Fruit fly (Drosophila melanogaster) whole organism, wandering third instar larva: ENCODE data around the gene Phf5a.

Source experiments
- Abd-B ChIP-seq: fragments of >200 bp; optimal IDR thresholded peaks from 2 replicates; lab custom pipeline; 2017; ENCODE audit warnings: missing biosample characterization, missing genetic modification characterization
- CG32264 ChIP-seq: fragments of 200-800 bp; sonication (Bioruptor generic); optimal IDR thresholded peaks from 2 replicates; lab custom pipeline; 2016; ENCODE audit warnings: missing biosample characterization, missing genetic modification characterization
- CG9705 ChIP-seq: fragments of 200-800 bp; sonication (Bioruptor generic); optimal IDR thresholded peaks from 2 replicates; lab custom pipeline; 2018; ENCODE audit warnings: missing biosample characterization, mild to moderate bottlenecking, missing genetic modification characterization
- CrebA ChIP-seq: fragments of 200-800 bp; sonication (Bioruptor generic); optimal IDR thresholded peaks from 2 replicates; lab custom pipeline; 2016; ENCODE audit warnings: missing biosample characterization, mild to moderate bottlenecking, missing genetic modification characterization, borderline replicate concordance
- Dfd ChIP-seq: fragments of >200 bp; optimal IDR thresholded peaks from 2 replicates; lab custom pipeline; 2017; ENCODE audit warnings: missing biosample characterization, missing genetic modification characterization
- Dif ChIP-seq: fragments of 200-275, 200-300 bp; sonication (Bioruptor generic); optimal IDR thresholded peaks from 2 replicates; lab custom pipeline; 2018; ENCODE audit warnings: missing biosample characterization, missing genetic modification characterization; ENCODE audit not compliant: partially characterized antibody
- GATAd ChIP-seq: sonication (Bioruptor generic); optimal IDR thresholded peaks from 2 replicates; lab custom pipeline; 2016; ENCODE audit warnings: missing biosample characterization, missing genetic modification characterization
- HLH106 ChIP-seq: fragments of 200-800 bp; optimal IDR thresholded peaks from 3 replicates; lab custom pipeline; 2019; ENCODE audit warnings: missing biosample characterization, mild to moderate bottlenecking, missing genetic modification characterization, moderate library complexity
- Hnf4 ChIP-seq: fragments of 200-800 bp; sonication (Bioruptor generic); optimal IDR thresholded peaks from 2 replicates; lab custom pipeline; 2016; ENCODE audit warnings: missing biosample characterization, mild to moderate bottlenecking, missing genetic modification characterization
- Hr78 ChIP-seq: fragments of >200 bp; optimal IDR thresholded peaks from 2 replicates; lab custom pipeline; 2017; ENCODE audit warnings: missing biosample characterization, missing genetic modification characterization
- Hr83 ChIP-seq: fragments of 200-300 bp; sonication (Bioruptor generic); optimal IDR thresholded peaks from 2 replicates; lab custom pipeline; 2016; ENCODE audit warnings: missing biosample characterization, mild to moderate bottlenecking, missing genetic modification characterization, moderate library complexity; ENCODE audit not compliant: poor library complexity, severe bottlenecking
- Jra ChIP-seq: sonication (Bioruptor generic); optimal IDR thresholded peaks from 2 replicates; lab custom pipeline; 2016; ENCODE audit warnings: missing biosample characterization, missing genetic modification characterization
- Mio ChIP-seq: sonication (Bioruptor generic); optimal IDR thresholded peaks from 2 replicates; lab custom pipeline; 2016; ENCODE audit warnings: missing biosample characterization, missing genetic modification characterization
- Myc ChIP-seq: fragments of >200 bp; optimal IDR thresholded peaks from 2 replicates; lab custom pipeline; 2017
- N ChIP-seq: fragments of >200 bp; optimal IDR thresholded peaks from 2 replicates; lab custom pipeline; 2018; ENCODE audit warnings: missing biosample characterization, missing external identifiers, missing genetic modification characterization
- OdsH ChIP-seq: fragments of 200-800 bp; sonication (Bioruptor generic); optimal IDR thresholded peaks from 2 replicates; lab custom pipeline; 2016; ENCODE audit warnings: missing biosample characterization, mild to moderate bottlenecking, missing genetic modification characterization
- Rel ChIP-seq, 2 experiments: fragments of 200-800 bp; sonication (Bioruptor generic) in 1 of 2; optimal IDR thresholded peaks; 2 replicates in 1 of 2; 3 replicates in 1 of 2; lab custom pipeline; 2016 to 2019; ENCODE audit warnings: mild to moderate bottlenecking in 2 of 2, missing biosample characterization in 2 of 2, missing genetic modification characterization in 2 of 2, moderate library complexity in 1 of 2
- Sp1 ChIP-seq: fragments of 200-800 bp; sonication (Bioruptor generic); optimal IDR thresholded peaks from 3 replicates; lab custom pipeline; 2019; ENCODE audit warnings: missing biosample characterization, mild to moderate bottlenecking, missing genetic modification characterization, moderate library complexity
- Vsx2 ChIP-seq: fragments of 200-300, 225-300 bp; sonication (Bioruptor generic); optimal IDR thresholded peaks from 2 replicates; lab custom pipeline; 2018; ENCODE audit warnings: missing biosample characterization, missing genetic modification characterization; ENCODE audit not compliant: partially characterized antibody
- br ChIP-seq: fragments of 200-800 bp; sonication (Bioruptor generic); optimal IDR thresholded peaks from 2 replicates; lab custom pipeline; 2016; ENCODE audit warnings: missing biosample characterization, missing genetic modification characterization
- brk ChIP-seq: fragments of 200-800 bp; sonication (Bioruptor generic); optimal IDR thresholded peaks from 2 replicates; lab custom pipeline; 2016; ENCODE audit warnings: missing biosample characterization, mild to moderate bottlenecking, missing genetic modification characterization
- dl ChIP-seq, 2 experiments: fragments of 175-275, 200-275 bp in 1 of 2; fragments of 200-275 bp in 1 of 2; sonication (Bioruptor generic); optimal IDR thresholded peaks; lab custom pipeline; 2018; ENCODE audit warnings: mild to moderate bottlenecking in 2 of 2, missing biosample characterization in 2 of 2, missing genetic modification characterization in 2 of 2, moderate library complexity in 2 of 2; ENCODE audit not compliant: partially characterized antibody in 2 of 2, insufficient read depth in 1 of 2
- dmrt93B ChIP-seq: fragments of 200-800 bp; sonication (Bioruptor generic); optimal IDR thresholded peaks from 2 replicates; lab custom pipeline; 2018; ENCODE audit warnings: missing biosample characterization, mild to moderate bottlenecking, missing genetic modification characterization
- dsf ChIP-seq: sonication (Bioruptor generic); optimal IDR thresholded peaks from 2 replicates; lab custom pipeline; 2016; ENCODE audit warnings: missing biosample characterization, missing genetic modification characterization, borderline replicate concordance
- ey ChIP-seq: fragments of 200-800 bp; sonication (Bioruptor generic); optimal IDR thresholded peaks from 2 replicates; lab custom pipeline; 2016; ENCODE audit warnings: missing biosample characterization, missing genetic modification characterization
- foxo ChIP-seq, 2 experiments: fragments of 200-800 bp; sonication (Bioruptor generic); optimal IDR thresholded peaks; 2 replicates in 1 of 2; 3 replicates in 1 of 2; lab custom pipeline; 2016 to 2017; ENCODE audit warnings: missing biosample characterization in 2 of 2, missing genetic modification characterization in 2 of 2
- fru ChIP-seq: fragments of 200-800 bp; sonication (Bioruptor generic); optimal IDR thresholded peaks from 3 replicates; lab custom pipeline; 2016; ENCODE audit warnings: missing biosample characterization, mild to moderate bottlenecking, missing genetic modification characterization
- h ChIP-seq: fragments of 200-800 bp; sonication (Bioruptor generic); optimal IDR thresholded peaks from 3 replicates; lab custom pipeline; 2016; ENCODE audit warnings: missing biosample characterization, mild to moderate bottlenecking, missing genetic modification characterization
- jim ChIP-seq: fragments of 175-275, 200-325 bp; sonication (Bioruptor generic); optimal IDR thresholded peaks from 2 replicates; lab custom pipeline; 2016; ENCODE audit warnings: missing biosample characterization, mild to moderate bottlenecking, missing genetic modification characterization
- lola ChIP-seq: fragments of >200 bp; optimal IDR thresholded peaks from 2 replicates; lab custom pipeline; 2017; ENCODE audit warnings: missing biosample characterization, missing genetic modification characterization
- pan ChIP-seq: fragments of >200 bp; optimal IDR thresholded peaks from 2 replicates; lab custom pipeline; 2017
- rgr ChIP-seq: fragments of 200-800 bp; sonication (Bioruptor generic); optimal IDR thresholded peaks from 3 replicates; lab custom pipeline; 2016; ENCODE audit warnings: missing biosample characterization, mild to moderate bottlenecking, missing genetic modification characterization
- sage ChIP-seq: fragments of 200-800 bp; sonication (Bioruptor generic); optimal IDR thresholded peaks from 2 replicates; lab custom pipeline; 2016; ENCODE audit warnings: missing biosample characterization, mild to moderate bottlenecking, missing genetic modification characterization
- sv ChIP-seq: fragments of 200-800 bp; sonication (Bioruptor generic); optimal IDR thresholded peaks from 3 replicates; lab custom pipeline; 2016; ENCODE audit warnings: missing biosample characterization, missing genetic modification characterization
- tai ChIP-seq: sonication (Bioruptor generic); optimal IDR thresholded peaks from 2 replicates; lab custom pipeline; 2016; ENCODE audit warnings: missing biosample characterization, missing genetic modification characterization
- usp ChIP-seq: fragments of >200 bp; optimal IDR thresholded peaks from 2 replicates; lab custom pipeline; 2017; ENCODE audit warnings: missing biosample characterization, missing genetic modification characterization
- woc ChIP-seq: sonication (Bioruptor generic); optimal IDR thresholded peaks from 2 replicates; lab custom pipeline; 2016; ENCODE audit warnings: missing biosample characterization, mild to moderate bottlenecking, missing genetic modification characterization

The Phf5a gene

dm6 chr2L:6500648-6501325 lies 10.1 kb upstream of the Phf5a start:
- TF ChIP-seq Rel (GFP tag; optimal IDR thresholded peaks at IDR 0.05; lab: Kevin White, UChicago): no peak
- TF ChIP-seq Rel (tag; optimal IDR thresholded peaks at IDR 0.05; lab: Kevin White, UChicago): peak; percentile 94
- TF ChIP-seq fru (GFP tag; lab: Kevin White, UChicago): no peak

dm6 chr2L:6498448-6498847 lies 7.8 kb upstream of the Phf5a start, which contains the start of gene CG31637:
Gene CG31637, plus strand, starts transcription at chr2L:6498647.
- no peak for TF ChIP-seq Rel (GFP tag; optimal IDR thresholded peaks at IDR 0.05; lab: Kevin White, UChicago)
- peak; percentile 58 for TF ChIP-seq Rel (tag; optimal IDR thresholded peaks at IDR 0.05; lab: Kevin White, UChicago)
- TF ChIP-seq Myc: peak; percentile 14
- TF ChIP-seq pan (lab: Kevin White, UChicago): no peak
- TF ChIP-seq, all 38 proteins: peak for 2

- TF ChIP-seq Hr83 (GFP tag; lab: Kevin White, UChicago) (no peak), tai (no peak), CG9705 (GFP tag; lab: Kevin White, UChicago) (no peak), rgr (no peak), Sp1 (no peak)
These were observed 6.1 kb upstream of the Phf5a start, which contains the start of gene CG9550 for dm6 chr2L:6496753-6497152. Gene CG9550, plus strand, starts transcription at chr2L:6497053.

dm6 chr2L:6494405-6494816 lies 3.8 kb upstream of the Phf5a start, which contains the start of gene CG9547:
Gene CG9547, minus strand, starts transcription at chr2L:6494532.
- TF ChIP-seq Sp1 (peak; percentile 41), h (GFP tag; lab: Kevin White, UChicago) (peak; percentile 3), Rel (GFP tag; optimal IDR thresholded peaks at IDR 0.05; lab: Kevin White, UChicago) (no peak), Rel (tag; optimal IDR thresholded peaks at IDR 0.05; lab: Kevin White, UChicago) (peak; percentile 37), OdsH (GFP tag; lab: Kevin White, UChicago) (no peak), dl (GFP tag; optimal IDR thresholded peaks at IDR 0.05; lab: Kevin White, UChicago; ENCODE audit: insufficient read depth in 1 of 2, partially characterized antibody in 2 of 2) (peak in 1 of 2 experiments; percentile 57), GATAd (no peak), Dif (GFP tag; lab: Kevin White, UChicago) (peak; percentile 69), rgr (peak; percentile 9)

- TF ChIP-seq rgr (peak; percentile 51), usp (GFP tag; lab: Kevin White, UChicago) (no peak), h (GFP tag; lab: Kevin White, UChicago) (peak; percentile 68), N (no peak), lola (GFP tag; lab: Kevin White, UChicago) (no peak), pan (lab: Kevin White, UChicago) (no peak), br (GFP tag; lab: Kevin White, UChicago) (peak; percentile 28), sv (GFP tag; lab: Kevin White, UChicago) (peak; percentile 40), HLH106 (peak; percentile 51), jim (GFP tag; lab: Kevin White, UChicago) (no peak), dmrt93B (no peak), woc (GFP tag; lab: Kevin White, UChicago) (no peak), sage (GFP tag; lab: Kevin White, UChicago) (no peak), dsf (GFP tag; lab: Kevin White, UChicago) (peak; percentile 49), Rel (GFP tag; optimal IDR thresholded peaks at IDR 0.05; lab: Kevin White, UChicago) (no peak), Rel (tag; optimal IDR thresholded peaks at IDR 0.05; lab: Kevin White, UChicago) (peak; percentile 67), CG32264 (GFP tag; lab: Kevin White, UChicago) (no peak), Dfd (GFP tag; lab: Kevin White, UChicago) (no peak), CG9705 (GFP tag; lab: Kevin White, UChicago) (peak; percentile 28), Hr78 (GFP tag; lab: Kevin White, UChicago) (no peak), CrebA (GFP tag; lab: Kevin White, UChicago) (no peak), Mio (GFP tag; lab: Kevin White, UChicago) (no peak), GATAd (no peak), Vsx2 (GFP tag; lab: Kevin White, UChicago) (no peak), Jra (GFP tag; lab: Kevin White, UChicago) (peak; percentile 75), Sp1 (peak; percentile 41), Abd-B (GFP tag; lab: Kevin White, UChicago) (no peak), ey (GFP tag; lab: Kevin White, UChicago) (peak; percentile 48), Hnf4 (GFP tag; lab: Kevin White, UChicago) (peak; percentile 83), dl (GFP tag; optimal IDR thresholded peaks at IDR 0.05; lab: Kevin White, UChicago; ENCODE audit: insufficient read depth in 1 of 2, partially characterized antibody in 2 of 2) (no peak), fru (GFP tag; lab: Kevin White, UChicago) (no peak), tai (no peak), OdsH (GFP tag; lab: Kevin White, UChicago) (peak; percentile 55), Hr83 (GFP tag; lab: Kevin White, UChicago) (peak; percentile 75), Myc (no peak), brk (no peak), foxo (GFP tag; optimal IDR thresholded peaks at IDR 0.05; lab: Kevin White, UChicago) (peak in 1 of 2 experiments; percentile 47)
These were observed 1.9 kb downstream of the Phf5a start, which contains the start of the genes KFase and epsilonCOP for dm6 chr2L:6488676-6489140. Gene KFase, minus strand, starts transcription at chr2L:6488756. Gene epsilonCOP, plus strand, starts transcription at chr2L:6489090.
